Worm (Caenorhabditis elegans): Measurements from ENCODE around the gene srt-7.
"Not testable (repeated sequence)": the region's sequence is repeated elsewhere in the genome, so short reads cannot be mapped to it uniquely, and the experiment has no call there.

Gene srt-7

ce11 chrV:3102049-3102448, 20.5 kb downstream of the srt-7 start, which contains the start of gene Y73C8C.4:
TSS of gene Y73C8C.4 (minus strand) at chrV:3102149.
- not testable (repeated sequence) for TF ChIP-seq tab-1 (GFP tag; IDR thresholded peaks at IDR 0.05); med-1 (GFP tag; optimal IDR thresholded peaks at IDR 0.05; ENCODE audit: insufficient read depth); cog-1 (tag; optimal IDR thresholded peaks at IDR 0.05)

- no peak for TF ChIP-seq tab-1 (GFP tag; IDR thresholded peaks at IDR 0.05)
- no peak for TF ChIP-seq klf-2 (GFP tag; conservative IDR thresholded peaks at IDR 0.05)
- TF ChIP-seq ztf-23 (GFP tag; IDR thresholded peaks at IDR 0.05) = no peak
- no peak for TF ChIP-seq ref-1 (GFP tag; conservative IDR thresholded peaks at IDR 0.05)
- no peak for TF ChIP-seq med-1 (GFP tag; optimal IDR thresholded peaks at IDR 0.05; ENCODE audit: insufficient read depth)
Measured at ce11 chrV:3104134-3104533, 22.6 kb downstream of the srt-7 start, which contains the start of gene str-66. TSS of gene str-66 (minus strand) at chrV:3104234.

- TF ChIP-seq med-1 (GFP tag; optimal IDR thresholded peaks at IDR 0.05; ENCODE audit: insufficient read depth) (no peak), T22C8.4 (GFP tag; IDR thresholded peaks at IDR 0.05) (no peak), ztf-29 (GFP tag; IDR thresholded peaks at IDR 0.05) (no peak), tab-1 (GFP tag; IDR thresholded peaks at IDR 0.05) (no peak), ztf-23 (GFP tag; IDR thresholded peaks at IDR 0.05) (no peak)
Measured at ce11 chrV:3105810-3106209, 24.2 kb downstream of the srt-7 start, which contains the start of gene str-69. TSS of gene str-69 (minus strand) at chrV:3105910.

- TF ChIP-seq flt-1 (GFP tag; IDR thresholded peaks at IDR 0.05) (no peak), ztf-29 (GFP tag; IDR thresholded peaks at IDR 0.05) (no peak), ztf-23 (GFP tag; IDR thresholded peaks at IDR 0.05) (no peak), ref-1 (GFP tag; conservative IDR thresholded peaks at IDR 0.05) (no peak), tab-1 (GFP tag; IDR thresholded peaks at IDR 0.05) (no peak), T22C8.4 (GFP tag; IDR thresholded peaks at IDR 0.05) (no peak), klf-2 (GFP tag; conservative IDR thresholded peaks at IDR 0.05) (no peak), med-1 (GFP tag; optimal IDR thresholded peaks at IDR 0.05; ENCODE audit: insufficient read depth) (no peak), cog-1 (tag; optimal IDR thresholded peaks at IDR 0.05) (no peak)
Measured at ce11 chrV:3106785-3107184, 25.2 kb downstream of the srt-7 start.

- TF ChIP-seq med-1 (GFP tag; optimal IDR thresholded peaks at IDR 0.05; ENCODE audit: insufficient read depth) (no peak), T22C8.4 (GFP tag; IDR thresholded peaks at IDR 0.05) (no peak), ztf-23 (GFP tag; IDR thresholded peaks at IDR 0.05) (no peak)
Measured at ce11 chrV:3107450-3107849, 25.9 kb downstream of the srt-7 start, which contains the start of gene str-68. TSS of gene str-68 (minus strand) at chrV:3107550.

- TF ChIP-seq ref-1 (GFP tag; conservative IDR thresholded peaks at IDR 0.05) (no peak), ztf-29 (GFP tag; IDR thresholded peaks at IDR 0.05) (no peak), med-1 (GFP tag; optimal IDR thresholded peaks at IDR 0.05; ENCODE audit: insufficient read depth) (no peak), T22C8.4 (GFP tag; IDR thresholded peaks at IDR 0.05) (no peak), flt-1 (GFP tag; IDR thresholded peaks at IDR 0.05) (no peak), tab-1 (GFP tag; IDR thresholded peaks at IDR 0.05) (no peak), cog-1 (tag; optimal IDR thresholded peaks at IDR 0.05) (no peak), ztf-23 (GFP tag; IDR thresholded peaks at IDR 0.05) (no peak), klf-2 (GFP tag; conservative IDR thresholded peaks at IDR 0.05) (no peak)
Measured at ce11 chrV:3112198-3112597, 30.6 kb downstream of the srt-7 start.

- TF ChIP-seq flt-1 (GFP tag; IDR thresholded peaks at IDR 0.05) = no peak
- TF ChIP-seq ztf-23 (GFP tag; IDR thresholded peaks at IDR 0.05) = no peak
- TF ChIP-seq ztf-29 (GFP tag; IDR thresholded peaks at IDR 0.05) = no peak
- TF ChIP-seq ref-1 (GFP tag; conservative IDR thresholded peaks at IDR 0.05) = no peak
- no peak for TF ChIP-seq tab-1 (GFP tag; IDR thresholded peaks at IDR 0.05)
- no peak for TF ChIP-seq med-1 (GFP tag; optimal IDR thresholded peaks at IDR 0.05; ENCODE audit: insufficient read depth)
- no peak for TF ChIP-seq klf-2 (GFP tag; conservative IDR thresholded peaks at IDR 0.05)
- no peak for TF ChIP-seq cog-1 (tag; optimal IDR thresholded peaks at IDR 0.05)
- TF ChIP-seq T22C8.4 (GFP tag; IDR thresholded peaks at IDR 0.05) = no peak
Measured at ce11 chrV:3113751-3114150, 32.2 kb downstream of the srt-7 start, which contains the start of gene Y73C8C.8. TSS of gene Y73C8C.8 (minus strand) at chrV:3113851.

ce11 chrV:3114973-3115372, 33.4 kb downstream of the srt-7 start, which contains the start of gene Y73C8C.3:
TSS of gene Y73C8C.3 (plus strand) at chrV:3115273.
- TF ChIP-seq T22C8.4 (GFP tag; IDR thresholded peaks at IDR 0.05) (no peak), klf-2 (GFP tag; conservative IDR thresholded peaks at IDR 0.05) (no peak), cog-1 (tag; optimal IDR thresholded peaks at IDR 0.05) (no peak), med-1 (GFP tag; optimal IDR thresholded peaks at IDR 0.05; ENCODE audit: insufficient read depth) (no peak), ztf-23 (GFP tag; IDR thresholded peaks at IDR 0.05) (no peak), tab-1 (GFP tag; IDR thresholded peaks at IDR 0.05) (no peak), ztf-29 (GFP tag; IDR thresholded peaks at IDR 0.05) (no peak), ref-1 (GFP tag; conservative IDR thresholded peaks at IDR 0.05) (no peak), flt-1 (GFP tag; IDR thresholded peaks at IDR 0.05) (no peak)

- TF ChIP-seq ztf-23 (GFP tag; IDR thresholded peaks at IDR 0.05) (no peak), tab-1 (GFP tag; IDR thresholded peaks at IDR 0.05) (no peak), med-1 (GFP tag; optimal IDR thresholded peaks at IDR 0.05; ENCODE audit: insufficient read depth) (no peak), klf-2 (GFP tag; conservative IDR thresholded peaks at IDR 0.05) (no peak), cog-1 (tag; optimal IDR thresholded peaks at IDR 0.05) (no peak), flt-1 (GFP tag; IDR thresholded peaks at IDR 0.05) (no peak), ztf-29 (GFP tag; IDR thresholded peaks at IDR 0.05) (no peak), T22C8.4 (GFP tag; IDR thresholded peaks at IDR 0.05) (no peak), ref-1 (GFP tag; conservative IDR thresholded peaks at IDR 0.05) (no peak)
Measured at ce11 chrV:3118167-3118566, 36.6 kb downstream of the srt-7 start, which contains the start of gene clec-210. TSS of gene clec-210 (plus strand) at chrV:3118377.

ce11 chrV:3119185-3119584, 37.6 kb downstream of the srt-7 start:
- TF ChIP-seq flt-1 (GFP tag; IDR thresholded peaks at IDR 0.05) (no peak), ztf-23 (GFP tag; IDR thresholded peaks at IDR 0.05) (no peak), ref-1 (GFP tag; conservative IDR thresholded peaks at IDR 0.05) (no peak), med-1 (GFP tag; optimal IDR thresholded peaks at IDR 0.05; ENCODE audit: insufficient read depth) (no peak), T22C8.4 (GFP tag; IDR thresholded peaks at IDR 0.05) (no peak), ztf-29 (GFP tag; IDR thresholded peaks at IDR 0.05) (no peak), tab-1 (GFP tag; IDR thresholded peaks at IDR 0.05) (no peak), cog-1 (tag; optimal IDR thresholded peaks at IDR 0.05) (no peak), klf-2 (GFP tag; conservative IDR thresholded peaks at IDR 0.05) (no peak)

All from whole organism, midembryonic.